Fruit fly (Drosophila melanogaster) Kc167 (cell line): Measurements from ENCODE around the gene CG11322.

Source experiments
- insv ChIP-seq: fragments of >200 bp; optimal IDR thresholded peaks from 3 replicates; lab custom pipeline; 2018; ENCODE audit warnings: missing external identifiers
- psq ChIP-seq: fragments of >200 bp; optimal IDR thresholded peaks from 2 replicates; lab custom pipeline; 2017; ENCODE audit warnings: missing external identifiers
- ttk ChIP-seq: sonication (Bioruptor generic); optimal IDR thresholded peaks from 2 replicates; lab custom pipeline; 2017; ENCODE audit warnings: missing external identifiers

DNA sequence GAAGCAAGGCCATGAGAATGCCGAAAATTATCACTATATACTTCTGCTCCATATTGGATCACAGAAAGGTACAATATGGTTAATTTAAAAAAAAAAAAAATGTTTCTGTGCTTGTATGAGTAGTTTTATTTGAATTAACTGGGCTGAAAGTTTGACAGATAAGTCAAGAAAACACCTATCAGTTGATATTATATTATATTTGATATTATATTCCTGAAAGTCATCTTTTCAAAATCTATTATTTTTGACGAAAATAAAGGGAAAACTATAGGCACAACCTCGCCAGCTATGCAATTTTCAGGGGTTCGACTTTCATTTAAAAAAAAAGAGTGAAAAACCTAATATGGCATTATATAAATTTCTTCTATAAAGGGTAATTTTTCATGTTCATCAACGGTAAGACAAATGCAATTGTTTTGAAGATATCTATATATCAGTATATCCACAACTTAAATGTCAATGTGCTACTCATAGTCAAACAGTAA, 39.4 kb upstream of the CG11322 start, which contains the start of the genes nrv2 and CG43610:
- TF ChIP-seq insv (lab: Kevin White, UChicago) (no peak), ttk (lab: Kevin White, UChicago) (no peak), psq (no peak)
